Fruit fly (Drosophila melanogaster) whole organism, embryonic: ENCODE measurements around the gene Tsc1.
A peak's percentile ranks its signal among the peaks of the same experiment; 100 is the strongest.

Experiments
- Adf1 ChIP-seq: fragments of 200-800 bp; sonication (Bioruptor generic); IDR thresholded peaks from 2 replicates; pipeline ENCODE4 v1.3.6; 2022; ENCODE audit warnings: missing biosample characterization, missing genetic modification characterization
- Bteb2 ChIP-seq: fragments of 200-800 bp; sonication (Bioruptor generic); optimal IDR thresholded peaks from 2 replicates; lab custom pipeline; 2016; ENCODE audit warnings: missing biosample characterization, missing genetic modification characterization
- C15 ChIP-seq: fragments of 200-800 bp; sonication (Bioruptor generic); IDR thresholded peaks from 3 replicates; pipeline ENCODE4 v1.3.6; 2022; ENCODE audit warnings: missing biosample characterization, missing genetic modification characterization
- CG10321 ChIP-seq: fragments of 200-800 bp; sonication (Bioruptor generic); IDR thresholded peaks from 2 replicates; pipeline ENCODE4 v1.3.6; 2022; ENCODE audit warnings: missing biosample characterization, missing genetic modification characterization
- CG10366 ChIP-seq: fragments of 200-800 bp; sonication (Bioruptor generic); IDR thresholded peaks from 2 replicates; pipeline ENCODE4 v1.3.6; 2022; ENCODE audit warnings: missing biosample characterization, missing genetic modification characterization
- CG11085 ChIP-seq: fragments of 200-800 bp; sonication (Bioruptor generic); IDR thresholded peaks from 2 replicates; pipeline ENCODE4 v1.3.6; 2022; ENCODE audit warnings: missing biosample characterization, missing genetic modification characterization
- CG14050 ChIP-seq: fragments of 200-800 bp; sonication (Bioruptor generic); IDR thresholded peaks from 3 replicates; pipeline ENCODE4 v1.3.6; 2022; ENCODE audit warnings: missing biosample characterization, missing genetic modification characterization
- CG17328 ChIP-seq: fragments of 200-800 bp; sonication (Bioruptor generic); IDR thresholded peaks from 2 replicates; pipeline ENCODE4 v1.3.6; 2022; ENCODE audit warnings: missing biosample characterization, missing genetic modification characterization
- CG17912 ChIP-seq: fragments of 200-800 bp; sonication (Bioruptor generic); optimal IDR thresholded peaks from 2 replicates; lab custom pipeline; 2018; ENCODE audit warnings: missing biosample characterization, mild to moderate bottlenecking, missing genetic modification characterization
- CG18011 ChIP-seq: fragments of 200-800 bp; sonication (Bioruptor generic); optimal IDR thresholded peaks from 2 replicates; lab custom pipeline; 2017; ENCODE audit warnings: missing biosample characterization, missing genetic modification characterization, mild to moderate bottlenecking, moderate library complexity, missing genotype
- CG18599 ChIP-seq: fragments of 200-800 bp; sonication (Bioruptor generic); optimal IDR thresholded peaks from 3 replicates; lab custom pipeline; 2017; ENCODE audit warnings: missing biosample characterization, missing genetic modification characterization, mild to moderate bottlenecking, moderate library complexity, missing genetic modification reagents
- CG18619 ChIP-seq: fragments of 200-800 bp; sonication (Bioruptor generic); optimal IDR thresholded peaks from 3 replicates; lab custom pipeline; 2017; ENCODE audit warnings: missing biosample characterization, mild to moderate bottlenecking, missing genetic modification characterization
- CG3065 ChIP-seq: fragments of 200-800 bp; sonication (Bioruptor generic); optimal IDR thresholded peaks from 2 replicates; lab custom pipeline; 2016; ENCODE audit warnings: missing biosample characterization, missing genetic modification characterization
- CG3163 ChIP-seq: fragments of 200-800 bp; sonication (Bioruptor generic); optimal IDR thresholded peaks from 3 replicates; lab custom pipeline; 2016; ENCODE audit warnings: missing biosample characterization, missing genetic modification characterization
- CG33557 ChIP-seq: fragments of 200-800 bp; sonication (Bioruptor generic); optimal IDR thresholded peaks from 2 replicates; lab custom pipeline; 2019; ENCODE audit warnings: missing biosample characterization, mild to moderate bottlenecking, missing genetic modification characterization, moderate library complexity
- CG4360 ChIP-seq: fragments of 200-800 bp; sonication (Bioruptor generic); IDR thresholded peaks from 2 replicates; pipeline ENCODE4 v1.3.6; 2022; ENCODE audit warnings: missing biosample characterization, missing genetic modification characterization
- CG4707 ChIP-seq: fragments of 200-800 bp; sonication (Bioruptor generic); optimal IDR thresholded peaks from 2 replicates; lab custom pipeline; 2018; ENCODE audit warnings: missing biosample characterization, mild to moderate bottlenecking, missing genetic modification characterization, moderate library complexity
- CG6254 ChIP-seq: fragments of 200-800 bp; sonication (Bioruptor generic); optimal IDR thresholded peaks from 3 replicates; lab custom pipeline; 2017; ENCODE audit warnings: mild to moderate bottlenecking, missing biosample characterization, missing genetic modification reagents, missing genetic modification characterization
- CG6272 ChIP-seq: fragments of 200-800 bp; sonication (Bioruptor generic); IDR thresholded peaks from 2 replicates; pipeline ENCODE4 v1.3.6; 2022; ENCODE audit warnings: missing biosample characterization, missing genetic modification characterization
- CG7963 ChIP-seq: fragments of 200-800 bp; sonication (Bioruptor generic); IDR thresholded peaks from 3 replicates; pipeline ENCODE4 v1.3.6; 2022; ENCODE audit warnings: missing biosample characterization, missing genetic modification characterization; ENCODE audit not compliant: partially characterized antibody
- CG8388 ChIP-seq: fragments of 200-800 bp; sonication (Bioruptor generic); optimal IDR thresholded peaks from 2 replicates; lab custom pipeline; 2019; ENCODE audit warnings: missing biosample characterization, mild to moderate bottlenecking, missing genetic modification characterization, moderate library complexity
- CG9609 ChIP-seq: fragments of 200-800 bp; sonication (Bioruptor generic); optimal IDR thresholded peaks from 3 replicates; lab custom pipeline; 2016; ENCODE audit warnings: missing biosample characterization, missing genetic modification characterization
- CG9817 ChIP-seq: fragments of 200-800 bp; sonication (Bioruptor generic); optimal IDR thresholded peaks from 2 replicates; lab custom pipeline; 2018; ENCODE audit warnings: missing biosample characterization, mild to moderate bottlenecking, missing genetic modification characterization, moderate library complexity
- D19B ChIP-seq: fragments of 200-800 bp; sonication (Bioruptor generic); optimal IDR thresholded peaks from 2 replicates; lab custom pipeline; 2017; ENCODE audit warnings: missing biosample characterization, mild to moderate bottlenecking, missing genetic modification characterization
- Dad ChIP-seq: fragments of 200-800 bp; sonication (Bioruptor generic); optimal IDR thresholded peaks from 3 replicates; lab custom pipeline; 2016; ENCODE audit warnings: missing biosample characterization, missing genetic modification characterization
- Drgx ChIP-seq: fragments of 200-800 bp; sonication (Bioruptor generic); IDR thresholded peaks from 2 replicates; pipeline ENCODE4 v1.3.6; 2022; ENCODE audit warnings: missing biosample characterization, missing genetic modification characterization
- HmgZ ChIP-seq: fragments of 200-800 bp; sonication (Bioruptor generic); optimal IDR thresholded peaks from 2 replicates; lab custom pipeline; 2018; ENCODE audit warnings: missing biosample characterization, mild to moderate bottlenecking, missing genetic modification characterization
- Hmr ChIP-seq: fragments of 200-800 bp; sonication (Bioruptor generic); optimal IDR thresholded peaks from 3 replicates; lab custom pipeline; 2017; ENCODE audit warnings: mild to moderate bottlenecking, missing biosample characterization, missing genetic modification reagents, missing genetic modification characterization
- Kr ChIP-seq: fragments of 200-800 bp; sonication (Bioruptor generic); optimal IDR thresholded peaks from 2 replicates; lab custom pipeline; 2017; ENCODE audit warnings: missing biosample characterization, mild to moderate bottlenecking, missing genetic modification characterization
- MTF-1 ChIP-seq: fragments of 200-800 bp; sonication (Bioruptor generic); optimal IDR thresholded peaks from 2 replicates; lab custom pipeline; 2018; ENCODE audit warnings: missing biosample characterization, mild to moderate bottlenecking, missing genetic modification characterization, borderline replicate concordance
- Med ChIP-seq: fragments of 200-800 bp; sonication (Bioruptor generic); peaks from one replicate; lab custom pipeline; 2016; ENCODE audit warnings: missing biosample characterization, missing genetic modification characterization, mild to moderate bottlenecking, inconsistent platforms, moderate library complexity
- Meics ChIP-seq: fragments of 200-800 bp; sonication (Bioruptor generic); optimal IDR thresholded peaks from 2 replicates; lab custom pipeline; 2017; ENCODE audit warnings: missing biosample characterization, mild to moderate bottlenecking, missing genetic modification characterization
- Neu2 ChIP-seq: fragments of 200-800 bp; sonication (Bioruptor generic); optimal IDR thresholded peaks from 3 replicates; lab custom pipeline; 2016; ENCODE audit warnings: missing biosample characterization, missing genetic modification characterization, borderline replicate concordance
- Ravus ChIP-seq: fragments of 200-800 bp; sonication (Bioruptor generic); IDR thresholded peaks from 2 replicates; pipeline ENCODE4 v1.3.6; 2022; ENCODE audit warnings: missing biosample characterization, missing genetic modification characterization
- aop ChIP-seq: fragments of 200-800 bp; sonication (Bioruptor generic); IDR thresholded peaks from 2 replicates; pipeline ENCODE4 v1.3.6; 2022; ENCODE audit warnings: missing biosample characterization, missing genetic modification characterization
- ap ChIP-seq: fragments of 200-800 bp; sonication (Bioruptor generic); IDR thresholded peaks from 2 replicates; pipeline ENCODE4 v1.3.6; 2022; ENCODE audit warnings: missing biosample characterization, missing genetic modification characterization
- crp ChIP-seq, 2 experiments: fragments of 200-800 bp; sonication (Bioruptor generic); optimal IDR thresholded peaks; 2 replicates in 1 of 2; 3 replicates in 1 of 2; lab custom pipeline; 2017; ENCODE audit warnings: missing biosample characterization in 2 of 2, missing genetic modification characterization in 2 of 2, mild to moderate bottlenecking in 1 of 2, moderate library complexity in 1 of 2
- ftz-f1 ChIP-seq: fragments of 200-800 bp; sonication (Bioruptor generic); optimal IDR thresholded peaks from 2 replicates; lab custom pipeline; 2016; ENCODE audit warnings: missing biosample characterization, missing genetic modification characterization
- gt ChIP-seq: fragments of 200-800 bp; sonication (Bioruptor generic); IDR thresholded peaks from 2 replicates; pipeline ENCODE4 v1.3.6; 2022; ENCODE audit warnings: missing biosample characterization, missing genetic modification characterization
- hbn ChIP-seq: fragments of 200-800 bp; sonication (Bioruptor generic); IDR thresholded peaks from 2 replicates; pipeline ENCODE4 v1.3.6; 2022; ENCODE audit warnings: missing biosample characterization, missing genetic modification characterization; ENCODE audit not compliant: partially characterized antibody
- inv ChIP-seq: fragments of 200-800 bp; sonication (Bioruptor generic); IDR thresholded peaks from 2 replicates; pipeline ENCODE4 v1.3.6; 2022; ENCODE audit warnings: missing biosample characterization, missing genetic modification characterization; ENCODE audit not compliant: partially characterized antibody
- jigr1 ChIP-seq: fragments of 200-800 bp; sonication (Bioruptor generic); IDR thresholded peaks from 3 replicates; pipeline ENCODE4 v1.3.6; 2022; ENCODE audit warnings: missing biosample characterization, missing genetic modification characterization
- p53 ChIP-seq: fragments of 200-800 bp; sonication (Bioruptor generic); optimal IDR thresholded peaks from 2 replicates; lab custom pipeline; 2016; ENCODE audit warnings: missing biosample characterization, missing genetic modification characterization
- pfk ChIP-seq: fragments of 200-800 bp; sonication (Bioruptor generic); optimal IDR thresholded peaks from 2 replicates; lab custom pipeline; 2018; ENCODE audit warnings: missing biosample characterization, mild to moderate bottlenecking, missing genetic modification characterization, moderate library complexity
- pho ChIP-seq: fragments of 200-800 bp; sonication (Bioruptor generic); optimal IDR thresholded peaks from 2 replicates; lab custom pipeline; 2016; ENCODE audit warnings: missing biosample characterization, missing genetic modification characterization
- pros ChIP-seq: fragments of 200-800 bp; sonication (Bioruptor generic); optimal IDR thresholded peaks from 3 replicates; lab custom pipeline; 2019; ENCODE audit warnings: missing biosample characterization, mild to moderate bottlenecking, missing genetic modification characterization, moderate library complexity
- tll ChIP-seq, 2 experiments: fragments of 200-800 bp in 1 of 2; fragments of >200 bp in 1 of 2; sonication (Bioruptor generic) in 1 of 2; optimal IDR thresholded peaks; 2 replicates each; lab custom pipeline; 2017 to 2019; ENCODE audit warnings: missing biosample characterization in 2 of 2, missing genetic modification characterization in 2 of 2, mild to moderate bottlenecking in 1 of 2, moderate library complexity in 1 of 2
- tup ChIP-seq: fragments of 200-800 bp; sonication (Bioruptor generic); optimal IDR thresholded peaks from 2 replicates; lab custom pipeline; 2016; ENCODE audit warnings: missing biosample characterization, mild to moderate bottlenecking, missing genetic modification characterization, moderate library complexity
- tx ChIP-seq: fragments of 200-800 bp; sonication (Bioruptor generic); optimal IDR thresholded peaks from 2 replicates; lab custom pipeline; 2016; ENCODE audit warnings: missing biosample characterization, missing genetic modification characterization
- z ChIP-seq: fragments of 200-800 bp; sonication (Bioruptor generic); IDR thresholded peaks from 3 replicates; pipeline ENCODE4 v1.3.6; 2022; ENCODE audit warnings: missing biosample characterization, missing genetic modification characterization

The Tsc1 gene

DNA sequence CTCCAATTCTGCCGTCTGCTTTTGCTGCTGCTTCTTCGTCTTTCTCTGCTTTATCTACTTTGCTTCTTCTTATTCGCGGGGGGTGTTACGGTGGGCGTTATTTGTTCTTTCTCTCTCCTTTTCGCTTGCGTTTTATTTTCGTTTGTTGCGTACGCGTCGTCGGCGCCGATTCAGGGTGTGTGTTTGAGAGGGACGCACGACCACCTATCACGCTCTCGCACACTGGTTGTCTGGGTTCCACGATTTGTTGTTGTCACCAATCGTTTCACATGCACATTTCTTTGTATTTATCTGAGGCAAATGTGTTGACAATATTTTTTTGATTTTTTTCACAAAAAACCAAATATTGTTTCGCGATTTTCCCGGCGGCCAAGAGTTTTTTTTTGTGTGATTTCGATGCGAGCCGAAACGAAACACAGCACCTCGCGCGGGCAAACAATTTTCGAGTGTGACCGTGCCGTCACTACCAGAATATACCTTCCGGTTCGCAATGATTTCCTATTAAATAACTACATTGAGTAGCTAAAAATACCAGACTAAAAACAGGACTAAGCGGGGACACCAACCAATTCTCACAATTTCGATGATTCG is 24.7 kb upstream of the Tsc1 start, which contains the start of gene Syx1A (continued):
- TF ChIP-seq CG4707 (GFP tag; lab: Kevin White, UChicago) (no peak), Dad (GFP tag; lab: Kevin White, UChicago) (no peak), CG4360 (no peak), aop (GFP tag; lab: Robert Waterston, UW) (no peak), CG33557 (no peak), CG3065 (GFP tag; lab: Kevin White, UChicago) (no peak), Hmr (peak; percentile 56), ftz-f1 (GFP tag; lab: Kevin White, UChicago) (no peak), CG17912 (GFP tag; lab: Kevin White, UChicago) (peak; percentile 22), CG9609 (GFP tag; lab: Kevin White, UChicago) (no peak), CG10321 (no peak), Med (GFP tag; lab: Kevin White, UChicago) (peak; percentile 82), Ravus (no peak), CG14050 (GFP tag; lab: Robert Waterston, UW) (no peak), Neu2 (GFP tag; lab: Kevin White, UChicago) (no peak), CG8388 (no peak), C15 (GFP tag; lab: Robert Waterston, UW) (no peak), CG3163 (GFP tag; lab: Kevin White, UChicago) (peak; percentile 77), pho (GFP tag; lab: Kevin White, UChicago) (peak; percentile 23), z (GFP tag; lab: Robert Waterston, UW) (no peak), pros (GFP tag; lab: Kevin White, UChicago) (no peak), p53 (GFP tag; lab: Kevin White, UChicago) (no peak), CG6254 (GFP tag; lab: Kevin White, UChicago) (no peak), Adf1 (GFP tag; lab: Robert Waterston, UW) (no peak), Bteb2 (GFP tag; lab: Kevin White, UChicago) (no peak), jigr1 (GFP tag; lab: Robert Waterston, UW) (no peak), CG18619 (GFP tag; lab: Kevin White, UChicago) (peak; percentile 23), MTF-1 (GFP tag; lab: Kevin White, UChicago) (no peak), Meics (GFP tag; lab: Kevin White, UChicago) (no peak), D19B (GFP tag; lab: Kevin White, UChicago) (no peak), CG6272 (GFP tag; lab: Robert Waterston, UW) (no peak), CG11085 (GFP tag; lab: Robert Waterston, UW) (no peak), Kr (GFP tag; lab: Kevin White, UChicago) (no peak), tll (GFP tag; optimal IDR thresholded peaks at IDR 0.05; lab: Kevin White, UChicago) (no peak), CG17328 (GFP tag; lab: Robert Waterston, UW) (no peak), pfk (GFP tag; lab: Kevin White, UChicago) (no peak), CG10366 (GFP tag; lab: Robert Waterston, UW) (no peak), inv (GFP tag; lab: Robert Waterston, UW) (no peak), tup (no peak), CG7963 (GFP tag; lab: Robert Waterston, UW) (no peak), HmgZ (peak; percentile 30), Drgx (GFP tag; lab: Robert Waterston, UW) (no peak), tx (no peak), CG18011 (GFP tag; lab: Kevin White, UChicago) (no peak), gt (no peak), crp (GFP tag; optimal IDR thresholded peaks at IDR 0.05; lab: Kevin White, UChicago) (no peak), hbn (GFP tag; lab: Robert Waterston, UW) (no peak), ap (GFP tag; lab: Robert Waterston, UW) (no peak), CG18599 (GFP tag; lab: Kevin White, UChicago) (peak; percentile 47), CG9817 (tag; lab: Kevin White, UChicago) (no peak)
